Comparison of ENCODE assay signal across 1 fruit fly cellular context in the genomic region with DNA sequence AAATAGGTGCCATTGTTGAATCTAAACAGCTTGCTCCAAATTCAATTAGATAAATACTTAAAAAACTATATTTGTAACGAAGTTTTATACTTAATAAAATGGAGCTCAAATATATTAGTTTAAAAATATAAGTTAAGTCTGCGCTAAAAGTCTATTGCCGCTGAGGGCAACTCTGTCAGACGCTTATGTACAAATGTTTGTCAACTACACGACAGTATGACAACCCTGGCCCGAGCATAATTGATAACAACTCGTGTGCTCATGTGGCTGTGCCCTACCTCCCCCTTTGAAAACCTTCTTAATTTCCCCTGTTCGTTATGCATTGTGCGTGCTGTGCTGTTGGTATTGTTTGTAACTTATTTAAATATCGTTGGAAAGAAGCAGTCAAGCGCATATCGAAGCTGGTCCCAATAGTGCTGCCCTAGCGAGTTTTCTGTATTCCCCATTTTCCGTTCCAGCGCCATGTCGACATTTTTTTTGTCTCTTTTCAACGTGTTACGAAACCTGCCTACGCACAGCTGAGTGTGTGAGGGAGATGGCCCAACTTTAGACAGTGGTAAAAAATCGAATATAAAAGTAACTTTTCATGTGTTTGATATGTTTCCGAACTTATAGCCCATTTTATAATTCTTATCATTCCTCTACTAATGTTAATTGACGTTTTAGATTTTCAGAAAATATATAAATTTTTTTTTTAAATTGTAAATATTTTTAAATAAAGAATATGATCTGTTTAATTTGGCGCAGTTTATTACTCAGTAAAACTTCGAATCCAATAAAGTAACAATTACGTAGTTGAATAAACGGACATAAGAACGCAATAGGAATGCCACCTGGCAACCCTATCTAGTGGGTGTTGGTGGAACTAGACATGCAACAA.
TF ChIP-seq lines count a peak whose summit lies in the region.

No protein-coding gene starts in this region.

TF ChIP-seq in whole organism, embryonic, 481 proteins besides CTCF, POLR2A, EP300 and RAD21 (continued from another document and continues in another):
- TF ChIP-seq CG12236 (GFP tag; optimal IDR thresholded peaks at IDR 0.05; lab: Kevin White, UChicago) (no peak), CG15073 (GFP tag; optimal IDR thresholded peaks at IDR 0.05; lab: Kevin White, UChicago) (no peak), CG12769 (tag; optimal IDR thresholded peaks at IDR 0.05; lab: Kevin White, UChicago) (peak; percentile 86), ci (GFP tag; IDR thresholded peaks at IDR 0.05; lab: Robert Waterston, UW) (no peak; the same call in 1 of the 3 replicates), tap (tag; optimal IDR thresholded peaks at IDR 0.05; lab: Kevin White, UChicago) (peak; percentile 62), CG12155 (GFP tag; optimal IDR thresholded peaks at IDR 0.05; lab: Kevin White, UChicago) (peak; percentile 20), fd102C (GFP tag; optimal IDR thresholded peaks at IDR 0.05; lab: Kevin White, UChicago) (no peak), CG10654 (GFP tag; optimal IDR thresholded peaks at IDR 0.05; lab: Kevin White, UChicago) (peak; percentile 52), Sox100B (GFP tag; optimal IDR thresholded peaks at IDR 0.05; lab: Kevin White, UChicago) (peak; percentile 77), chif (GFP tag; optimal IDR thresholded peaks at IDR 0.05; lab: Kevin White, UChicago) (no peak), CG11456 (GFP tag; IDR thresholded peaks at IDR 0.05; lab: Robert Waterston, UW) (no peak), CG17568 (GFP tag; optimal IDR thresholded peaks at IDR 0.05; lab: Kevin White, UChicago) (peak; percentile 28), CG7987 (GFP tag; optimal IDR thresholded peaks at IDR 0.05; lab: Kevin White, UChicago) (peak; percentile 28), caup (GFP tag; optimal IDR thresholded peaks at IDR 0.05; lab: Kevin White, UChicago; ENCODE audit: severe bottlenecking) (peak; percentile 45), Gsc (GFP tag; IDR thresholded peaks at IDR 0.05; lab: Robert Waterston, UW) (no peak), CG31441 (GFP tag; IDR thresholded peaks at IDR 0.05; lab: Robert Waterston, UW) (peak; percentile 85), Ets97D (GFP tag; optimal IDR thresholded peaks at IDR 0.05; lab: Kevin White, UChicago) (no peak), ro (GFP tag; IDR thresholded peaks at IDR 0.05; lab: Robert Waterston, UW) (no peak), Atf-2 (GFP tag; optimal IDR thresholded peaks at IDR 0.05; lab: Kevin White, UChicago) (no peak), CG7839 (tag; optimal IDR thresholded peaks at IDR 0.05; lab: Kevin White, UChicago) (peak; percentile 83), sug (tag; optimal IDR thresholded peaks at IDR 0.05; lab: Kevin White, UChicago) (no peak), Vsx1 (GFP tag; optimal IDR thresholded peaks at IDR 0.05; lab: Kevin White, UChicago) (no peak), CG30431 (GFP tag; optimal IDR thresholded peaks at IDR 0.05; lab: Kevin White, UChicago) (peak; percentile 28), ERR (GFP tag; optimal IDR thresholded peaks at IDR 0.05; lab: Kevin White, UChicago) (no peak), CG34422 (GFP tag; IDR thresholded peaks at IDR 0.05; lab: Robert Waterston, UW) (peak; percentile 70; the same call in 2 of the 3 replicates), klu (GFP tag; IDR thresholded peaks at IDR 0.05; lab: Robert Waterston, UW) (peak; percentile 17; the same call in 1 of the 2 replicates), danr (GFP tag; IDR thresholded peaks at IDR 0.05; lab: Robert Waterston, UW) (no peak), Lpt (GFP tag; optimal IDR thresholded peaks at IDR 0.05; lab: Kevin White, UChicago) (no peak), zen (tag; optimal IDR thresholded peaks at IDR 0.05; lab: Kevin White, UChicago) (peak; percentile 28), CG9215 (GFP tag; IDR thresholded peaks at IDR 0.05; lab: Robert Waterston, UW) (peak; percentile 46; the same call in 1 of the 2 replicates), CG1792 (GFP tag; optimal IDR thresholded peaks at IDR 0.05; lab: Kevin White, UChicago) (no peak), CG31388 (GFP tag; optimal IDR thresholded peaks at IDR 0.05; lab: Kevin White, UChicago) (no peak), CG8765 (GFP tag; IDR thresholded peaks at IDR 0.05; lab: Robert Waterston, UW) (no peak), ttk (GFP tag; IDR thresholded peaks at IDR 0.05; lab: Robert Waterston, UW) (peak; percentile 48), CG18262 (tag; optimal IDR thresholded peaks at IDR 0.05; lab: Kevin White, UChicago) (peak; percentile 86), Sry-β (GFP tag; optimal IDR thresholded peaks at IDR 0.05; lab: Kevin White, UChicago) (peak; percentile 79), CG10147 (GFP tag; optimal IDR thresholded peaks at IDR 0.05; lab: Kevin White, UChicago) (peak; percentile 45), ewg (GFP tag; optimal IDR thresholded peaks at IDR 0.05; lab: Kevin White, UChicago) (peak; percentile 29), Fer3 (tag; optimal IDR thresholded peaks at IDR 0.05; lab: Kevin White, UChicago) (peak; percentile 65), CG6272 (GFP tag; IDR thresholded peaks at IDR 0.05; lab: Robert Waterston, UW) (no peak), CG1647 (GFP tag; optimal IDR thresholded peaks at IDR 0.05; lab: Kevin White, UChicago) (no peak), bsh (GFP tag; optimal IDR thresholded peaks at IDR 0.05; lab: Kevin White, UChicago) (peak in 1 of 2 experiments; percentile 80), CG2199 (GFP tag; IDR thresholded peaks at IDR 0.05; lab: Robert Waterston, UW) (peak; percentile 91), salm (tag; optimal IDR thresholded peaks at IDR 0.05; lab: Kevin White, UChicago) (peak; percentile 26), Atf3 (GFP tag; optimal IDR thresholded peaks at IDR 0.05; lab: Kevin White, UChicago) (peak; percentile 22), cg (GFP tag; optimal IDR thresholded peaks at IDR 0.05; lab: Kevin White, UChicago) (no peak), ara (GFP tag; IDR thresholded peaks at IDR 0.05; lab: Robert Waterston, UW) (peak; percentile 44; the same call in 1 of the 2 replicates), CG31365 (tag; optimal IDR thresholded peaks at IDR 0.05; lab: Kevin White, UChicago) (no peak), CG15601 (tag; optimal IDR thresholded peaks at IDR 0.05; lab: Kevin White, UChicago) (peak; percentile 69), Nf-YB (GFP tag; optimal IDR thresholded peaks at IDR 0.05; lab: Kevin White, UChicago) (peak; percentile 56), Chrac-16 (GFP tag; optimal IDR thresholded peaks at IDR 0.05; lab: Kevin White, UChicago) (peak; percentile 48), CG1832 (GFP tag; optimal IDR thresholded peaks at IDR 0.05; lab: Kevin White, UChicago) (no peak), Rfx (GFP tag; IDR thresholded peaks at IDR 0.05; lab: Robert Waterston, UW) (peak; percentile 4), disco-r (GFP tag; optimal IDR thresholded peaks at IDR 0.05; lab: Kevin White, UChicago) (no peak), gro (GFP tag; optimal IDR thresholded peaks at IDR 0.05; lab: Kevin White, UChicago) (no peak), CG13296 (GFP tag; optimal IDR thresholded peaks at IDR 0.05; lab: Kevin White, UChicago) (peak; percentile 63), Mrtf (GFP tag; IDR thresholded peaks at IDR 0.05; lab: Robert Waterston, UW) (peak; percentile 33; the same call in 1 of the 3 replicates), HLHmδ (GFP tag; optimal IDR thresholded peaks at IDR 0.05; lab: Kevin White, UChicago) (no peak), CG4854 (GFP tag; optimal IDR thresholded peaks at IDR 0.05; lab: Kevin White, UChicago) (no peak), Blimp-1 (GFP tag; optimal IDR thresholded peaks at IDR 0.05; lab: Kevin White, UChicago) (peak; percentile 77), ems (GFP tag; optimal IDR thresholded peaks at IDR 0.05; lab: Kevin White, UChicago) (no peak), ap (GFP tag; IDR thresholded peaks at IDR 0.05; lab: Robert Waterston, UW) (peak; percentile 49; the same call in 1 of the 2 replicates), CkIIα-i1 (GFP tag; IDR thresholded peaks at IDR 0.05; lab: Robert Waterston, UW) (no peak), CG6175 (GFP tag; IDR thresholded peaks at IDR 0.05; lab: Robert Waterston, UW) (no peak), CG13123 (GFP tag; optimal IDR thresholded peaks at IDR 0.05; lab: Kevin White, UChicago) (no peak), CG8478 (optimal IDR thresholded peaks at IDR 0.05; lab: Kevin White, UChicago) (no peak), CG14710 (tag; optimal IDR thresholded peaks at IDR 0.05; lab: Kevin White, UChicago) (peak; percentile 71), wek (GFP tag; optimal IDR thresholded peaks at IDR 0.05; lab: Kevin White, UChicago) (no peak), CG5245 (GFP tag; optimal IDR thresholded peaks at IDR 0.05; lab: Kevin White, UChicago) (peak; percentile 28), HmgD (GFP tag; optimal IDR thresholded peaks at IDR 0.05; lab: Kevin White, UChicago) (no peak), Doc2 (GFP tag; IDR thresholded peaks at IDR 0.05; lab: Robert Waterston, UW) (no peak), zf30C (GFP tag; optimal IDR thresholded peaks at IDR 0.05; lab: Kevin White, UChicago) (no peak), E2f2 (GFP tag; IDR thresholded peaks at IDR 0.05; lab: Robert Waterston, UW) (0 out of 2 replicates have a peak, but pooled peaks have one; percentile 35), CG15479 (GFP tag; optimal IDR thresholded peaks at IDR 0.05; lab: Kevin White, UChicago) (no peak), psq (GFP tag; optimal IDR thresholded peaks at IDR 0.05; lab: Kevin White, UChicago) (no peak), dysf (GFP tag; IDR thresholded peaks at IDR 0.05; lab: Robert Waterston, UW) (peak; percentile 75), Rx (GFP tag; IDR thresholded peaks at IDR 0.05; lab: Robert Waterston, UW) (0 out of 2 replicates have a peak, but pooled peaks have one; percentile 7), CG6654 (GFP tag; optimal IDR thresholded peaks at IDR 0.05; lab: Kevin White, UChicago) (peak; percentile 25), croc (GFP tag; conservative IDR thresholded peaks at IDR 0.05; lab: Robert Waterston, UW) (no peak), CG9727 (GFP tag; optimal IDR thresholded peaks at IDR 0.05; lab: Kevin White, UChicago) (peak; percentile 69), Lim3 (GFP tag; IDR thresholded peaks at IDR 0.05; lab: Robert Waterston, UW) (no peak), prd (optimal IDR thresholded peaks at IDR 0.05; lab: Kevin White, UChicago) (no peak), prd (GFP tag; IDR thresholded peaks at IDR 0.05; lab: Robert Waterston, UW) (peak; percentile 55), CG4282 (GFP tag; optimal IDR thresholded peaks at IDR 0.05; lab: Kevin White, UChicago) (peak; percentile 63), nerfin-1 (tag; optimal IDR thresholded peaks at IDR 0.05; lab: Kevin White, UChicago) (peak; percentile 41), NfI (GFP tag; optimal IDR thresholded peaks at IDR 0.05; lab: Kevin White, UChicago) (peak; percentile 49), run (tag; optimal IDR thresholded peaks at IDR 0.05; lab: Kevin White, UChicago) (peak; percentile 44), Ravus (GFP tag; IDR thresholded peaks at IDR 0.05; lab: Robert Waterston, UW) (peak; percentile 10; the same call in 1 of the 2 replicates), CG17612 (GFP tag; IDR thresholded peaks at IDR 0.05; lab: Robert Waterston, UW) (no peak), knrl (GFP tag; IDR thresholded peaks at IDR 0.05; lab: Robert Waterston, UW; ENCODE audit: partially characterized antibody) (no peak), sd (tag; optimal IDR thresholded peaks at IDR 0.05; lab: Kevin White, UChicago) (peak; percentile 2), oc (tag; optimal IDR thresholded peaks at IDR 0.05; lab: Kevin White, UChicago) (peak; percentile 22), tgo (GFP tag; IDR thresholded peaks at IDR 0.05; lab: Robert Waterston, UW) (peak; percentile 54; the same call in 2 of the 3 replicates), pros (GFP tag; optimal IDR thresholded peaks at IDR 0.05; lab: Kevin White, UChicago) (peak; percentile 62), Hey (tag; optimal IDR thresholded peaks at IDR 0.05; lab: Kevin White, UChicago) (no peak), CG7745 (tag; optimal IDR thresholded peaks at IDR 0.05; lab: Kevin White, UChicago) (no peak), lola (GFP tag; optimal IDR thresholded peaks at IDR 0.05; lab: Kevin White, UChicago) (peak in 2 of 3 experiments; percentile 45 to 68), nmo (GFP tag; optimal IDR thresholded peaks at IDR 0.05; lab: Kevin White, UChicago) (peak; percentile 81), sna (GFP tag; IDR thresholded peaks at IDR 0.05; lab: Robert Waterston, UW; ENCODE audit: partially characterized antibody) (0 out of 2 replicates have a peak, but pooled peaks have one; percentile 19), CG42726 (GFP tag; IDR thresholded peaks at IDR 0.05; lab: Robert Waterston, UW; ENCODE audit: partially characterized antibody) (no peak), CG3065 (GFP tag; optimal IDR thresholded peaks at IDR 0.05; lab: Kevin White, UChicago) (no peak), tin (GFP tag; optimal IDR thresholded peaks at IDR 0.05; lab: Kevin White, UChicago) (no peak), CG9437 (GFP tag; optimal IDR thresholded peaks at IDR 0.05; lab: Kevin White, UChicago) (peak; percentile 78), ato (GFP tag; IDR thresholded peaks at IDR 0.05; lab: Robert Waterston, UW; ENCODE audit: partially characterized antibody) (0 out of 2 replicates have a peak, but pooled peaks have one; percentile 8), slp2 (GFP tag; optimal IDR thresholded peaks at IDR 0.05; lab: Kevin White, UChicago) (no peak), cwo (GFP tag; optimal IDR thresholded peaks at IDR 0.05; lab: Kevin White, UChicago) (no peak), Poxn (GFP tag; IDR thresholded peaks at IDR 0.05; lab: Robert Waterston, UW) (no peak), sr (GFP tag; IDR thresholded peaks at IDR 0.05; lab: Robert Waterston, UW) (peak; percentile 56; the same call in 2 of the 3 replicates), Mad (GFP tag; optimal IDR thresholded peaks at IDR 0.05; lab: Kevin White, UChicago) (no peak), Abd-B (GFP tag; optimal IDR thresholded peaks at IDR 0.05; lab: Kevin White, UChicago) (peak; percentile 64), z (GFP tag; IDR thresholded peaks at IDR 0.05; lab: Robert Waterston, UW) (no peak; the same call in none of the 3 replicates), Dfd (GFP tag; optimal IDR thresholded peaks at IDR 0.05; lab: Kevin White, UChicago) (no peak), CG3847 (GFP tag; IDR thresholded peaks at IDR 0.05; lab: Robert Waterston, UW) (no peak), kay (GFP tag; optimal IDR thresholded peaks at IDR 0.05; lab: Kevin White, UChicago) (no peak), onecut (GFP tag; IDR thresholded peaks at IDR 0.05; lab: Robert Waterston, UW) (no peak), bowl (GFP tag; IDR thresholded peaks at IDR 0.05; lab: Robert Waterston, UW) (no peak), peb (GFP tag; IDR thresholded peaks at IDR 0.05; lab: Robert Waterston, UW) (no peak), Deaf1 (tag; optimal IDR thresholded peaks at IDR 0.05; lab: Kevin White, UChicago) (peak; percentile 39), CG14014 (GFP tag; IDR thresholded peaks at IDR 0.05; lab: Robert Waterston, UW) (peak; percentile 55), ken (GFP tag; IDR thresholded peaks at IDR 0.05; lab: Robert Waterston, UW) (no peak), CG17829 (tag; optimal IDR thresholded peaks at IDR 0.05; lab: Kevin White, UChicago) (peak; percentile 78)
